Worm (Caenorhabditis elegans) whole organism, late embryonic: ENCODE data around the gene T25B9.6.
"Not testable (repeated sequence)": the region's sequence is repeated elsewhere in the genome, so short reads cannot be mapped to it uniquely, and the experiment has no call there.

Experiments
- C08G9.2 ChIP-seq: sonication (generic microtip); optimal IDR thresholded peaks from 2 replicates; lab custom pipeline; 2016; ENCODE audit warnings: mild to moderate bottlenecking, missing genetic modification characterization, moderate library complexity, missing compliant biosample characterization
- K09A11.1 ChIP-seq: sonication (generic microtip); optimal IDR thresholded peaks from 2 replicates; lab custom pipeline; 2017; ENCODE audit warnings: antibody characterized with exemption, mild to moderate bottlenecking, missing genetic modification characterization, missing compliant biosample characterization; ENCODE audit not compliant: insufficient read depth
- ceh-18 ChIP-seq: sonication (generic microtip); optimal IDR thresholded peaks from 2 replicates; lab custom pipeline; 2016; ENCODE audit warnings: missing genetic modification characterization, missing compliant biosample characterization
- ceh-19 ChIP-seq: fragments of 200-800 bp; sonication (Bioruptor generic); optimal IDR thresholded peaks from 2 replicates; lab custom pipeline; 2018; ENCODE audit warnings: mild to moderate bottlenecking, missing genetic modification characterization, missing compliant biosample characterization
- ceh-2 ChIP-seq: sonication (generic microtip); optimal IDR thresholded peaks from 2 replicates; lab custom pipeline; 2016; ENCODE audit warnings: missing genotype, missing genetic modification characterization, missing compliant biosample characterization
- ceh-24 ChIP-seq: sonication (generic microtip); optimal IDR thresholded peaks from 2 replicates; lab custom pipeline; 2016; ENCODE audit warnings: mild to moderate bottlenecking, missing genetic modification characterization, missing compliant biosample characterization
- ceh-30 ChIP-seq: fragments of 150-350 bp; optimal IDR thresholded peaks from 2 replicates; lab custom pipeline; 2014; ENCODE audit warnings: missing biosample characterization, missing genetic modification characterization
- ceh-31 ChIP-seq: sonication (generic microtip); optimal IDR thresholded peaks from 2 replicates; lab custom pipeline; 2016; ENCODE audit warnings: missing genetic modification characterization, missing compliant biosample characterization
- ceh-34 ChIP-seq: sonication (generic microtip); optimal IDR thresholded peaks from 2 replicates; lab custom pipeline; 2016; ENCODE audit warnings: mild to moderate bottlenecking, missing genetic modification characterization, missing compliant biosample characterization
- ceh-45 ChIP-seq: fragments of 200-800 bp; sonication (Bioruptor generic); IDR thresholded peaks from 2 replicates; pipeline ENCODE4 v1.3.6; 2022; ENCODE audit warnings: missing genetic modification reagents, missing genetic modification characterization, missing compliant biosample characterization
- ceh-48 ChIP-seq: sonication (generic microtip); optimal IDR thresholded peaks from 2 replicates; lab custom pipeline; 2016; ENCODE audit warnings: missing genetic modification characterization, inconsistent platforms, missing compliant biosample characterization
- ceh-6 ChIP-seq: fragments of 200-800 bp; sonication (Bioruptor generic); optimal IDR thresholded peaks from 2 replicates; lab custom pipeline; 2018; ENCODE audit warnings: mild to moderate bottlenecking, missing genetic modification characterization, missing compliant biosample characterization
- ceh-9 ChIP-seq: sonication (generic microtip); optimal IDR thresholded peaks from 2 replicates; lab custom pipeline; 2016; ENCODE audit warnings: mild to moderate bottlenecking, missing genetic modification characterization, inconsistent platforms, missing compliant biosample characterization
- che-1 ChIP-seq: sonication (generic microtip); optimal IDR thresholded peaks from 2 replicates; lab custom pipeline; 2016; ENCODE audit warnings: mild to moderate bottlenecking, missing genetic modification characterization, missing compliant biosample characterization
- dmd-4 ChIP-seq: sonication (generic microtip); optimal IDR thresholded peaks from 2 replicates; lab custom pipeline; 2016; ENCODE audit warnings: borderline replicate concordance, missing genetic modification characterization, missing compliant biosample characterization
- dve-1 ChIP-seq: sonication (generic microtip); optimal IDR thresholded peaks from 2 replicates; lab custom pipeline; 2017; ENCODE audit warnings: antibody characterized with exemption, mild to moderate bottlenecking, missing genetic modification characterization, missing compliant biosample characterization
- elt-2 ChIP-seq: sonication (generic microtip); optimal IDR thresholded peaks from 2 replicates; lab custom pipeline; 2016; ENCODE audit warnings: missing genetic modification reagents, missing genetic modification characterization, missing compliant biosample characterization
- ets-4 ChIP-seq: sonication (generic microtip); optimal IDR thresholded peaks from 2 replicates; lab custom pipeline; 2016; ENCODE audit warnings: missing genetic modification characterization, missing compliant biosample characterization
- fax-1 ChIP-seq: sonication (generic microtip); optimal IDR thresholded peaks from 2 replicates; lab custom pipeline; 2016; ENCODE audit warnings: missing genotype, missing genetic modification characterization, missing compliant biosample characterization
- gmeb-2 ChIP-seq: sonication (generic microtip); optimal IDR thresholded peaks from 2 replicates; lab custom pipeline; 2016; ENCODE audit warnings: missing genetic modification characterization, inconsistent platforms, missing compliant biosample characterization
- hlh-15 ChIP-seq: sonication (generic microtip); optimal IDR thresholded peaks from 2 replicates; lab custom pipeline; 2016; ENCODE audit warnings: missing genetic modification characterization, missing compliant biosample characterization
- hlh-30 ChIP-seq: sonication (generic microtip); optimal IDR thresholded peaks from 2 replicates; lab custom pipeline; 2017; ENCODE audit warnings: antibody characterized with exemption, missing genetic modification characterization, missing compliant biosample characterization; ENCODE audit not compliant: insufficient read depth
- hlh-6 ChIP-seq: sonication (generic microtip); optimal IDR thresholded peaks from 2 replicates; lab custom pipeline; 2016; ENCODE audit warnings: missing genotype, missing genetic modification characterization, missing compliant biosample characterization
- lim-6 ChIP-seq: sonication (generic microtip); optimal IDR thresholded peaks from 2 replicates; lab custom pipeline; 2016; ENCODE audit warnings: missing genetic modification characterization, missing compliant biosample characterization
- madf-2 ChIP-seq: sonication (generic microtip); optimal IDR thresholded peaks from 2 replicates; lab custom pipeline; 2017; ENCODE audit warnings: missing genetic modification characterization, missing compliant biosample characterization
- nhr-11 ChIP-seq: fragments of 150-350 bp; optimal IDR thresholded peaks from 2 replicates; lab custom pipeline; 2014; ENCODE audit warnings: missing biosample characterization, missing genetic modification characterization
- nhr-232 ChIP-seq: sonication (generic microtip); optimal IDR thresholded peaks from 2 replicates; lab custom pipeline; 2016; ENCODE audit warnings: missing genetic modification characterization, missing compliant biosample characterization
- pat-9 ChIP-seq: fragments of 200-800 bp; sonication (Bioruptor generic); optimal IDR thresholded peaks from 2 replicates; lab custom pipeline; 2018; ENCODE audit warnings: mild to moderate bottlenecking, missing genetic modification characterization, moderate library complexity, missing compliant biosample characterization
- pha-2 ChIP-seq: sonication (generic microtip); optimal IDR thresholded peaks from 2 replicates; lab custom pipeline; 2017; ENCODE audit warnings: mild to moderate bottlenecking, missing genetic modification characterization, missing compliant biosample characterization
- pqm-1 ChIP-seq: sonication (generic microtip); optimal IDR thresholded peaks from 2 replicates; lab custom pipeline; 2016; ENCODE audit warnings: missing genetic modification characterization, missing compliant biosample characterization
- pros-1 ChIP-seq: fragments of 150-350 bp; optimal IDR thresholded peaks from 2 replicates; lab custom pipeline; 2014; ENCODE audit warnings: missing biosample characterization, missing genetic modification reagents, missing genetic modification characterization
- ref-2 ChIP-seq: sonication (generic microtip); optimal IDR thresholded peaks from 2 replicates; lab custom pipeline; 2016; ENCODE audit warnings: missing genetic modification characterization, missing compliant biosample characterization
- rnt-1 ChIP-seq: sonication (generic microtip); optimal IDR thresholded peaks from 2 replicates; lab custom pipeline; 2016; ENCODE audit warnings: missing genetic modification characterization, missing compliant biosample characterization
- tbx-7 ChIP-seq: sonication (generic microtip); optimal IDR thresholded peaks from 2 replicates; lab custom pipeline; 2016; ENCODE audit warnings: missing genotype, missing genetic modification characterization, missing compliant biosample characterization
- ttx-3 ChIP-seq: sonication (generic microtip); optimal IDR thresholded peaks from 2 replicates; lab custom pipeline; 2016; ENCODE audit warnings: missing genetic modification reagents, missing genetic modification characterization, missing compliant biosample characterization
- unc-42 ChIP-seq: sonication (generic microtip); optimal IDR thresholded peaks from 2 replicates; lab custom pipeline; 2016; ENCODE audit warnings: missing genotype, missing genetic modification characterization, missing compliant biosample characterization
- unc-55 ChIP-seq: sonication (generic microtip); optimal IDR thresholded peaks from 2 replicates; lab custom pipeline; 2017; ENCODE audit warnings: missing biosample characterization, missing genetic modification reagents, missing genetic modification characterization
- unc-86 ChIP-seq: sonication (generic microtip); optimal IDR thresholded peaks from 2 replicates; lab custom pipeline; 2016; ENCODE audit warnings: missing genetic modification characterization, missing compliant biosample characterization

Gene T25B9.6

DNA sequence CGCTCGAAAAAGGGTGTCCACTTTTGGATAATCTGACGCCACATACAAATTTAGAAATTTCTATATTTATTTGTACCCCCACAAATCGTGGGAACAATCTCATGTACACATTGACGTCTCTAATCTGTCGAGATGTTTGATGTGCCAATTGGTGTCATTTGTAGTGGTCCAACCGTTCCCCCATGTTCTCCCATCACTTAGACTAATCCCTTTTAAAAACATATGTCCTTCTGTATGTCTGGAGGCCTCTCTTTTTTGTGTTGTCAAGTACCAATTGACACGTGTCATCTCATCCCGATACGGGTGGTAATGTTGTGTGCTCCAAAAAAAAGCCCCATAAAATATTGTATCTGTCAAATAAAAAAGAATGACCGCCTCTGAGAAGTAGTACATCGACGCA, 12.6 kb upstream of the T25B9.6 start:
- TF ChIP-seq hlh-6 (tag; lab: Kevin White, UChicago) (no peak), dmd-4 (tag; lab: Kevin White, UChicago) (no peak), ets-4 (tag; lab: Kevin White, UChicago) (no peak), che-1 (no peak), fax-1 (tag; lab: Kevin White, UChicago) (no peak), ceh-30 (tag; lab: Kevin White, UChicago) (no peak), gmeb-2 (no peak), ceh-6 (GFP tag; lab: Kevin White, UChicago) (no peak), pat-9 (tag; lab: Kevin White, UChicago) (no peak), lim-6 (no peak)

DNA sequence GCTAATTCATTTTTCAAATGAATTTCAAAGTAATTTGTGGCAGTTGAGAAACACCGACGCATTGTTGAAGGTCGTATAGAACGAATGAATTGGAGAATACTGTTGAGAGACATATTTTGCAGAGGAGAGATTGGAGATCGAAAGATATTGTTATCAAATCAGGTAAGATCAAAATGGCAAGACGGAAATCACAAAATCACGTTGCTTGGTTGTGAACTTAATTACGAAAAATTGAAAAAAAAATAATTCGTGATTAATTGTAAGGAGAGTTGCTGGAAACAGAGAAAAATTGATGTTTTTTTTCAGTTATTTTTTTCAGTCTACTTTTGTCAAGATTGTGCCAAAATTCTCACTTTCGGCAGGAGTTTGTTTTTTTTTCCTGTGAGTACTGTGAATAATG, 7.9 kb upstream of the T25B9.6 start, which contains the start of gene T25B9.1:
Gene T25B9.1 (minus strand): TSS at position 101 of the 400 bp plus-strand sequence.
- no peak for TF ChIP-seq ceh-18 (tag; lab: Kevin White, UChicago)
- TF ChIP-seq ceh-31, result no peak
- TF ChIP-seq hlh-30 (tag; lab: Kevin White, UChicago), result no peak
- TF ChIP-seq ceh-6 (GFP tag; lab: Kevin White, UChicago), result no peak
- TF ChIP-seq ceh-24, result no peak
- no peak for TF ChIP-seq ceh-9
- TF ChIP-seq dve-1 (tag; lab: Kevin White, UChicago), result no peak

DNA sequence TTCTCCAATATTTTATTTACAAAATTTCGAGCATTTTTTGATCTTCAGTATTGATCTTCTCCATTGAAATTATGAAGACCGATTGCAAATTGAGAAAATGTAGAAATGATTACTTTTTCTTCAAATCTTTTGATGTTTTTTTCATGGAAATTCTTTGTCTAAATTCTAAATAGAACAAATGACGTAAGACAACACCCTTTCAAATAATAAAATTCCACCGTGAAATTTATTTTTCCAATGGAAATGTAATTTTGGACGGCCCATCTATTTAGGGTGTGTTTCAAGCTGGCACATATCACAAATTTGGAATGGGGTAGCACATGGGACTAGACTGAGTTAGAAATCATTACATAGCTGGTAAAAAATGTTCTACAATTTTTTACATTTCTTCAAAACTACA, 6.2 kb upstream of the T25B9.6 start, which contains the start of gene T25B9.2:
Gene T25B9.2 (minus strand): TSS at position 101 of the 400 bp plus-strand sequence.
- TF ChIP-seq K09A11.1 (tag; lab: Kevin White, UChicago); rnt-1 (tag; lab: Kevin White, UChicago); unc-55 (GFP tag; lab: Kevin White, UChicago): not testable (repeated sequence)

DNA sequence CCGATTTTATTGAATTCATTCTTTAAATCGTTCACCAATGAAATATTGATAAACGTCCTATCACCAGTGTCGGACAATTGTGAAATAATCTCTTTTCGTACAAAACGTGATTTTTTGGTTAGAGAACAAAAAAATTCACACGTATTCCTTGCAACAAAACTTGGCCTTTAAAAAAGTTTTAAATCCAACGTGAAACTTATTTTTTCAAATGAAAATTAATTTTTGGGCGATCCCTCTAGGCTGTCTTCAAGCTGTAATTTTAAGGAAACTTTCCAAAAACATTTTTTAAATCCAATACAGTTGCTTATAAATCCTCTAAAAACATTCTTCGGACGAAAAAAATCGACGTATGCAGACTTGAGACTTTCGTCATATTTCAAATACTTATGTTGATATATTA, 3.3 kb upstream of the T25B9.6 start, which contains the start of gene T25B9.5:
Gene T25B9.5 (minus strand): TSS at position 101 of the 400 bp plus-strand sequence.
- no peak for TF ChIP-seq unc-86 (tag; lab: Kevin White, UChicago)

DNA sequence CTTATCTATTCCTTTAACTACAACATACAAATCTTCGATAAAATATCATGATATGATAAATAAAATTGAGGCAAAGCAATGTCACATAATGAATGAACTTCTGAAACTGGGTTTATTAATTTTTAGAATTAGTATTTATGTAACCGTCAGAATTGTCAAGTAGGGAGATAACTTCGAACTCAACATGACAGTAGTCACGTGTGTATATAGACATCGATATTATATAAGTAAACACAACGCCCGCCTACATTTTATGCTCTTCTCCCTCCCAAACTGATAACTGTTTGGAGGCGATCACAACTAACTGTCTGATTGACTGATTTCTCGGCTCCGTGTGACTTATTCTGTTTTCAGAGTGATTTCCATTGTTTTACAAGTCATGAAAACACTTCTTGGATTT, 3.4 kb downstream of the T25B9.6 start, which contains the start of gene ugt-54:
Gene ugt-54 (plus strand): TSS at position 355 of the 400 bp plus-strand sequence.
- TF ChIP-seq pha-2 (tag; lab: Kevin White, UChicago) (no peak), pqm-1 (no peak), unc-55 (GFP tag; lab: Kevin White, UChicago) (no peak), ref-2 (tag; lab: Kevin White, UChicago) (no peak), elt-2 (peak; percentile 83)

DNA sequence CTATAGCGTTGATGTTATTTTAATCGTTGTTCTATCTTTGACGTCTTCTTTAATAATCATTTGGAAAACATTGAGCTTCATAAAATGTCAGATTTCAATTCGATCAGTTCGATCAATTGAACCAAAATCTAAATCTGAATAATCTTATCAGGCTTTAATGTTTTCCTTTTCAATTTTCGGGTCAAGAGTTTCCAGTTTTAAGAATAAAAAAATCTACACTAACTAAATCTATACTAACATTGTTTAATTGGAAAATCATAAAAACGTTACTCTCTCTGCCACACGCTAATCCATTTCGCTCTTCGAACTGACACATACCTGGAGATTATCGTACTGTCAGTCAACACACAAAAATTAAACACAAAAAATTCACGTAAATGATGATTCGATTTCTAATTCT, 6.3 kb downstream of the T25B9.6 start, which contains the start of gene T25B9.11:
Gene T25B9.11 (plus strand): TSS at position 301 of the 400 bp plus-strand sequence.
- TF ChIP-seq ceh-34, result no peak
- TF ChIP-seq pros-1, result no peak
- TF ChIP-seq ttx-3, result no peak
- no peak for TF ChIP-seq ceh-48 (tag; lab: Kevin White, UChicago)
- TF ChIP-seq madf-2 (tag; lab: Kevin White, UChicago), result no peak
- TF ChIP-seq tbx-7 (tag; lab: Kevin White, UChicago), result no peak
- TF ChIP-seq unc-55 (GFP tag; lab: Kevin White, UChicago), result no peak
- no peak for TF ChIP-seq hlh-15 (tag; lab: Kevin White, UChicago)
- no peak for TF ChIP-seq ceh-2 (tag; lab: Kevin White, UChicago)
- TF ChIP-seq ets-4 (tag; lab: Kevin White, UChicago), result no peak
- TF ChIP-seq nhr-232 (tag; lab: Kevin White, UChicago), result no peak
- TF ChIP-seq unc-42 (tag; lab: Kevin White, UChicago), result no peak
- no peak for TF ChIP-seq ceh-19
- no peak for TF ChIP-seq ceh-45 (GFP tag; lab: Robert Waterston, UW)
- TF ChIP-seq nhr-11 (tag; lab: Kevin White, UChicago), result no peak
- TF ChIP-seq dmd-4 (tag; lab: Kevin White, UChicago), result no peak
- TF ChIP-seq C08G9.2 (tag; lab: Kevin White, UChicago), result no peak
- no peak for TF ChIP-seq ceh-18 (tag; lab: Kevin White, UChicago)
